Worm (Caenorhabditis elegans) whole organism, L4 larva: ENCODE data around the gene fbxa-218.

ENCODE experiments used
- arid-1 ChIP-seq: fragments of 200-800 bp; sonication (Bioruptor generic); conservative IDR thresholded peaks from 2 replicates; pipeline ENCODE4 v1.3.6; 2022; ENCODE audit warnings: missing genetic modification reagents, missing genetic modification characterization, missing compliant biosample characterization
- ces-1 ChIP-seq: fragments of 150-350 bp; sonication (generic microtip); optimal IDR thresholded peaks from 4 replicates; lab custom pipeline; 2014; ENCODE audit warnings: missing biosample characterization, missing genetic modification reagents, missing genetic modification characterization
- egl-27 ChIP-seq: sonication (generic microtip); optimal IDR thresholded peaks from 3 replicates; lab custom pipeline; 2017; ENCODE audit warnings: missing biosample characterization, missing genetic modification reagents, missing genetic modification characterization
- lim-7 ChIP-seq: fragments of 200-800 bp; sonication (Bioruptor generic); IDR thresholded peaks from 2 replicates; pipeline ENCODE4 v1.3.6; 2022; ENCODE audit warnings: missing genetic modification characterization, missing compliant biosample characterization
- lin-13 ChIP-seq: fragments of 150-350 bp; optimal IDR thresholded peaks from 2 replicates; lab custom pipeline; 2014; ENCODE audit warnings: missing biosample characterization, missing genetic modification reagents, missing genetic modification characterization
- lin-38 ChIP-seq: fragments of 200-800 bp; sonication (Bioruptor generic); IDR thresholded peaks from 2 replicates; pipeline ENCODE4 v1.3.6; 2022; ENCODE audit warnings: missing genetic modification reagents, missing genetic modification characterization, missing compliant biosample characterization
- madf-5 ChIP-seq, 2 experiments: fragments of 200-800 bp; sonication (Bioruptor generic); IDR thresholded peaks; 2 replicates each; pipeline ENCODE4 v1.3.6; 2022; ENCODE audit warnings: missing compliant biosample characterization in 2 of 2, missing genetic modification characterization in 2 of 2
- madf-9 ChIP-seq: fragments of 200-800 bp; sonication (Bioruptor generic); conservative IDR thresholded peaks from 2 replicates; pipeline ENCODE4 v1.3.6; 2022; ENCODE audit warnings: missing genetic modification reagents, missing genetic modification characterization, missing compliant biosample characterization
- nhr-237 ChIP-seq: sonication (generic microtip); optimal IDR thresholded peaks from 2 replicates; lab custom pipeline; 2017; ENCODE audit warnings: missing biosample characterization, missing genetic modification characterization
- pha-4 ChIP-seq, 2 experiments: fragments of 150-350 bp in 1 of 2; fragments of 200-800 bp in 1 of 2; sonication (Bioruptor generic) in 1 of 2; IDR thresholded peaks in 1 of 2; optimal IDR thresholded peaks in 1 of 2; 2 replicates each; pipeline versions ENCODE4 v1.3.6 to Lab custom; 2014 to 2022; ENCODE audit warnings: missing genetic modification characterization in 2 of 2, missing genetic modification reagents in 2 of 2, missing biosample characterization in 1 of 2, missing compliant biosample characterization in 1 of 2
- sdz-12 ChIP-seq: fragments of 200-800 bp; sonication (Bioruptor generic); optimal IDR thresholded peaks from 2 replicates; lab custom pipeline; 2018; ENCODE audit warnings: mild to moderate bottlenecking, missing genetic modification characterization, missing compliant biosample characterization
- snpc-4 ChIP-seq: fragments of 150-350 bp; optimal IDR thresholded peaks from 2 replicates; lab custom pipeline; 2014; ENCODE audit warnings: missing biosample characterization, missing genetic modification characterization
- spr-1 ChIP-seq: sonication (generic microtip); optimal IDR thresholded peaks from 2 replicates; lab custom pipeline; 2016; ENCODE audit warnings: mild to moderate bottlenecking, missing genetic modification characterization, missing compliant biosample characterization
- vab-7 ChIP-seq: fragments of 200-800 bp; sonication (Bioruptor generic); IDR thresholded peaks from 2 replicates; pipeline ENCODE4 v1.3.6; 2022; ENCODE audit warnings: missing genetic modification reagents, missing genetic modification characterization, missing compliant biosample characterization

ce11 chrIII:12424663-12425062 is 11.7 kb upstream of the fbxa-218 start:
- no peak for TF ChIP-seq sdz-12
- TF ChIP-seq ces-1, result no peak
- no peak for TF ChIP-seq egl-27 (tag; lab: Kevin White, UChicago)
- TF ChIP-seq lin-38 (GFP tag; lab: Robert Waterston, UW), result no peak
- TF ChIP-seq lim-7, result no peak
- no peak for TF ChIP-seq pha-4 (GFP tag; IDR thresholded peaks at IDR 0.05; lab: Robert Waterston, UW)
- no peak for TF ChIP-seq pha-4 (tag; optimal IDR thresholded peaks at IDR 0.05; lab: Kevin White, UChicago)
- no peak for TF ChIP-seq snpc-4 (tag; lab: Kevin White, UChicago)
- no peak for TF ChIP-seq madf-5 (GFP tag; IDR thresholded peaks at IDR 0.05; lab: Robert Waterston, UW)
- TF ChIP-seq arid-1 (GFP tag; lab: Robert Waterston, UW), result no peak
- no peak for TF ChIP-seq vab-7 (GFP tag; lab: Robert Waterston, UW)
- no peak for TF ChIP-seq nhr-237 (tag; lab: Kevin White, UChicago)
- TF ChIP-seq madf-9, result no peak
- TF ChIP-seq lin-13 (GFP tag; lab: Kevin White, UChicago), result no peak
- TF ChIP-seq spr-1 (tag; lab: Kevin White, UChicago), result no peak
